Fruit fly (Drosophila melanogaster) whole organism: ENCODE measurements around the gene GstD2.

ENCODE experiments used
- CG8478 ChIP-seq: fragments of >200 bp; optimal IDR thresholded peaks from 2 replicates; lab custom pipeline; 2018; ENCODE audit warnings: inconsistent platforms
- Dll ChIP-seq: fragments of >200 bp; optimal IDR thresholded peaks from 2 replicates; lab custom pipeline; 2017
- EcR ChIP-seq, 2 experiments: fragments of >200 bp; optimal IDR thresholded peaks; 2 replicates each; lab custom pipeline; 2017; ENCODE audit warnings: missing biosample characterization in 2 of 2, missing genetic modification characterization in 2 of 2, missing genetic modification reagents in 2 of 2
- pan ChIP-seq: fragments of >200 bp; optimal IDR thresholded peaks from 2 replicates; lab custom pipeline; 2017
- psq ChIP-seq: fragments of >200 bp; optimal IDR thresholded peaks from 2 replicates; lab custom pipeline; 2017
- usp ChIP-seq: fragments of >200 bp; optimal IDR thresholded peaks from 2 replicates; lab custom pipeline; 2017; ENCODE audit warnings: missing biosample characterization, missing genetic modification characterization, mixed read lengths

- TF ChIP-seq Dll = no peak
- TF ChIP-seq psq (lab: Kevin White, UChicago) = no peak
- no peak for TF ChIP-seq usp
- TF ChIP-seq pan (lab: Kevin White, UChicago) = no peak
- TF ChIP-seq CG8478 (lab: Kevin White, UChicago) = no peak
- TF ChIP-seq EcR (GFP tag; optimal IDR thresholded peaks at IDR 0.05; lab: Kevin White, UChicago) = no peak
Measured at dm6 chr3R:12375258-12375783, 3.5 kb downstream of the GstD2 start, which contains the start of gene GstD5.
